Worm (Caenorhabditis elegans) whole organism, L2 larva: ENCODE data around the gene rps-14.

Experiments used
- C34F6.9 ChIP-seq: fragments of 150-350 bp; optimal IDR thresholded peaks from 2 replicates; lab custom pipeline; 2014; ENCODE audit warnings: missing biosample characterization, missing genetic modification characterization
- F13H6.1 ChIP-seq: sonication (generic microtip); optimal IDR thresholded peaks from 2 replicates; lab custom pipeline; 2016; ENCODE audit warnings: missing genetic modification characterization, missing compliant biosample characterization
- R02D3.7 ChIP-seq: fragments of 150-350 bp; optimal IDR thresholded peaks from 2 replicates; lab custom pipeline; 2014; ENCODE audit warnings: missing biosample characterization, missing genetic modification characterization
- Y55F3AM.14 ChIP-seq: fragments of 200-800 bp; sonication (Bioruptor generic); optimal IDR thresholded peaks from 2 replicates; lab custom pipeline; 2018; ENCODE audit warnings: mild to moderate bottlenecking, missing genetic modification characterization, missing compliant biosample characterization
- ZK546.5 ChIP-seq: sonication (generic microtip); optimal IDR thresholded peaks from 2 replicates; lab custom pipeline; 2017; ENCODE audit warnings: missing biosample characterization, missing genetic modification characterization
- alr-1 ChIP-seq: fragments of 150-350 bp; optimal IDR thresholded peaks from 2 replicates; lab custom pipeline; 2014; ENCODE audit warnings: missing biosample characterization, missing genetic modification characterization
- aly-2 ChIP-seq: fragments of 150-350 bp; optimal IDR thresholded peaks from 2 replicates; lab custom pipeline; 2014; ENCODE audit warnings: missing biosample characterization, missing genetic modification characterization
- ama-1 ChIP-seq: fragments of 150-350 bp; optimal IDR thresholded peaks from 2 replicates; lab custom pipeline; 2018; ENCODE audit warnings: inconsistent platforms
- blmp-1 ChIP-seq: sonication (generic microtip); optimal IDR thresholded peaks from 2 replicates; lab custom pipeline; 2017; ENCODE audit warnings: missing genetic modification characterization, mild to moderate bottlenecking, missing compliant biosample characterization, antibody characterized with exemption, moderate library complexity; ENCODE audit not compliant: insufficient read depth
- ceh-16 ChIP-seq: fragments of 150-350 bp; optimal IDR thresholded peaks from 2 replicates; lab custom pipeline; 2014; ENCODE audit warnings: missing biosample characterization, missing genetic modification characterization
- dmd-4 ChIP-seq: sonication (generic microtip); optimal IDR thresholded peaks from 2 replicates; lab custom pipeline; 2017; ENCODE audit warnings: missing biosample characterization, missing genetic modification characterization
- egl-27 ChIP-seq: sonication (generic microtip); optimal IDR thresholded peaks from 3 replicates; lab custom pipeline; 2017; ENCODE audit warnings: missing biosample characterization, missing genetic modification reagents, missing genetic modification characterization
- elt-1 ChIP-seq: fragments of 150-350 bp; optimal IDR thresholded peaks from 2 replicates; lab custom pipeline; 2014; ENCODE audit warnings: missing biosample characterization, missing genetic modification characterization
- elt-3 ChIP-seq: sonication (generic microtip); optimal IDR thresholded peaks from 2 replicates; lab custom pipeline; 2017; ENCODE audit warnings: missing biosample characterization, missing genetic modification characterization
- gmeb-1 ChIP-seq: fragments of 150-350 bp; optimal IDR thresholded peaks from 2 replicates; lab custom pipeline; 2014; ENCODE audit warnings: missing biosample characterization, missing genetic modification characterization
- lin-11 ChIP-seq: fragments of 150-350 bp; sonication (generic microtip); optimal IDR thresholded peaks from 2 replicates; lab custom pipeline; 2014; ENCODE audit warnings: missing biosample characterization, missing genetic modification characterization, inconsistent platforms, mixed read lengths
- lin-13 ChIP-seq: fragments of 150-350 bp; optimal IDR thresholded peaks from 2 replicates; lab custom pipeline; 2014; ENCODE audit warnings: missing biosample characterization, missing genetic modification reagents, missing genetic modification characterization
- lin-39 ChIP-seq: fragments of 150-350 bp; optimal IDR thresholded peaks from 2 replicates; lab custom pipeline; 2014; ENCODE audit warnings: missing biosample characterization, missing genetic modification reagents, missing genetic modification characterization
- lsy-2 ChIP-seq, 2 experiments: fragments of 150-350 bp in 1 of 2; sonication (generic microtip) in 1 of 2; optimal IDR thresholded peaks; 2 replicates each; lab custom pipeline; 2014 to 2017; ENCODE audit warnings: missing biosample characterization in 2 of 2, missing genetic modification characterization in 2 of 2
- mbf-1 ChIP-seq: sonication (generic microtip); optimal IDR thresholded peaks from 2 replicates; lab custom pipeline; 2017; ENCODE audit warnings: missing biosample characterization, missing genetic modification characterization
- mdl-1 ChIP-seq, 2 experiments: fragments of 150-350 bp in 1 of 2; sonication (generic microtip) in 1 of 2; optimal IDR thresholded peaks; 2 replicates each; lab custom pipeline; 2017; ENCODE audit warnings: missing biosample characterization in 2 of 2, missing genetic modification characterization in 2 of 2
- nhr-10 ChIP-seq: sonication (generic microtip); optimal IDR thresholded peaks from 2 replicates; lab custom pipeline; 2017; ENCODE audit warnings: missing biosample characterization, missing genetic modification characterization
- nhr-11 ChIP-seq: fragments of 150-350 bp; optimal IDR thresholded peaks from 2 replicates; lab custom pipeline; 2014; ENCODE audit warnings: missing biosample characterization, missing genetic modification characterization
- nhr-12 ChIP-seq: fragments of 150-350 bp; optimal IDR thresholded peaks from 2 replicates; lab custom pipeline; 2014; ENCODE audit warnings: missing biosample characterization, missing genetic modification characterization
- nhr-129 ChIP-seq: fragments of 150-350 bp; optimal IDR thresholded peaks from 2 replicates; lab custom pipeline; 2014; ENCODE audit warnings: missing biosample characterization, missing genetic modification characterization
- nhr-21 ChIP-seq: fragments of 150-350 bp; optimal IDR thresholded peaks from 2 replicates; lab custom pipeline; 2014; ENCODE audit warnings: missing biosample characterization, missing genetic modification characterization
- nhr-23 ChIP-seq: fragments of 150-350 bp; optimal IDR thresholded peaks from 2 replicates; lab custom pipeline; 2014; ENCODE audit warnings: missing biosample characterization, missing genetic modification reagents, missing genetic modification characterization
- nhr-237 ChIP-seq: fragments of 150-350 bp; optimal IDR thresholded peaks from 2 replicates; lab custom pipeline; 2014; ENCODE audit warnings: missing biosample characterization, missing genetic modification characterization
- nhr-77 ChIP-seq: fragments of 150-350 bp; optimal IDR thresholded peaks from 2 replicates; lab custom pipeline; 2014; ENCODE audit warnings: missing biosample characterization, missing genetic modification characterization
- peb-1 ChIP-seq: fragments of 150-350 bp; optimal IDR thresholded peaks from 2 replicates; lab custom pipeline; 2014; ENCODE audit warnings: missing biosample characterization, missing genetic modification characterization
- sem-4 ChIP-seq: fragments of 150-350 bp; optimal IDR thresholded peaks from 2 replicates; lab custom pipeline; 2014; ENCODE audit warnings: missing biosample characterization, missing genetic modification reagents, missing genetic modification characterization
- skn-1 ChIP-seq: sonication (generic microtip); optimal IDR thresholded peaks from 2 replicates; lab custom pipeline; 2017; ENCODE audit warnings: missing biosample characterization, missing genetic modification characterization
- sma-3 ChIP-seq: sonication (generic microtip); optimal IDR thresholded peaks from 2 replicates; lab custom pipeline; 2016; ENCODE audit warnings: missing genetic modification reagents, missing genetic modification characterization, missing compliant biosample characterization
- sma-9 ChIP-seq, 2 experiments: fragments of 150-350 bp in 1 of 2; sonication (generic microtip) in 1 of 2; optimal IDR thresholded peaks; 2 replicates each; lab custom pipeline; 2014 to 2016; ENCODE audit warnings: missing genetic modification characterization in 2 of 2, mild to moderate bottlenecking in 1 of 2, missing biosample characterization in 1 of 2, missing compliant biosample characterization in 1 of 2, missing genetic modification reagents in 1 of 2, moderate library complexity in 1 of 2
- unc-39 ChIP-seq: fragments of 150-350 bp; optimal IDR thresholded peaks from 2 replicates; lab custom pipeline; 2014; ENCODE audit warnings: missing biosample characterization, missing genetic modification characterization
- unc-55 ChIP-seq: fragments of 150-350 bp; sonication (generic microtip); optimal IDR thresholded peaks from 3 replicates; lab custom pipeline; 2014; ENCODE audit warnings: missing biosample characterization, missing genetic modification reagents, missing genetic modification characterization
- unc-62 ChIP-seq: fragments of 150-350 bp; optimal IDR thresholded peaks from 2 replicates; lab custom pipeline; 2014; ENCODE audit warnings: missing biosample characterization, missing genetic modification reagents, missing genetic modification characterization
- ztf-1 ChIP-seq: fragments of 200-800 bp; sonication (Bioruptor generic); conservative IDR thresholded peaks from 2 replicates; pipeline ENCODE4 v1.3.6; 2022; ENCODE audit warnings: missing genetic modification characterization, missing compliant biosample characterization
- ztf-4 ChIP-seq: fragments of 150-350 bp; optimal IDR thresholded peaks from 2 replicates; lab custom pipeline; 2014; ENCODE audit warnings: missing biosample characterization, missing genetic modification characterization

rps-14 gene

ce11 chrIII:7198838-7199237 is 19.4 kb upstream of the rps-14 start, which contains the start of gene pfd-5 (continued):
- peak; percentile 49 for TF ChIP-seq F13H6.1 (tag; lab: Kevin White, UChicago)
- TF ChIP-seq Y55F3AM.14 (GFP tag; lab: Kevin White, UChicago), result no peak
- no peak for TF ChIP-seq ztf-4
- TF ChIP-seq nhr-237 (tag; lab: Kevin White, UChicago), result no peak
- no peak for TF ChIP-seq ztf-1 (GFP tag; lab: Robert Waterston, UW)

- no peak for TF ChIP-seq lin-13 (GFP tag; lab: Kevin White, UChicago)
- TF ChIP-seq ama-1 (lab: Kevin White, UChicago), result peak; percentile 8
These were observed 18.6 kb upstream of the rps-14 start, which contains the start of gene exos-9 for ce11 chrIII:7197973-7198372. TSS of gene exos-9 (minus strand) at chrIII:7198073.

ce11 chrIII:7195325-7195724 is 15.9 kb upstream of the rps-14 start, which contains the start of gene F37C12.18:
TSS of gene F37C12.18 (minus strand) at chrIII:7195425.
- TF ChIP-seq nhr-12 (tag; lab: Kevin White, UChicago) (no peak), lsy-2 (tag; optimal IDR thresholded peaks at IDR 0.05; lab: Kevin White, UChicago) (no peak), egl-27 (tag; lab: Kevin White, UChicago) (no peak), nhr-77 (tag; lab: Kevin White, UChicago) (no peak), nhr-129 (tag; lab: Kevin White, UChicago) (no peak), unc-62 (GFP tag; lab: Kevin White, UChicago) (no peak), nhr-21 (tag; lab: Kevin White, UChicago) (no peak), sma-3 (GFP tag; lab: Kevin White, UChicago) (no peak), ama-1 (lab: Kevin White, UChicago) (no peak)

ce11 chrIII:7192942-7193665 is 13.7 kb upstream of the rps-14 start, which contains the start of gene mec-14:
TSS of gene mec-14 (minus strand) at chrIII:7192992.
- TF ChIP-seq unc-55 (GFP tag; lab: Kevin White, UChicago) (peak; percentile 68), C34F6.9 (tag; lab: Kevin White, UChicago) (no peak)

- no peak for TF ChIP-seq elt-1 (tag; lab: Kevin White, UChicago)
- TF ChIP-seq peb-1 (tag; lab: Kevin White, UChicago), result no peak
- peak; percentile 67 for TF ChIP-seq sma-9 (GFP tag; optimal IDR thresholded peaks at IDR 0.05; lab: Kevin White, UChicago)
- no peak for TF ChIP-seq sma-9 (tag; optimal IDR thresholded peaks at IDR 0.05; lab: Kevin White, UChicago)
- TF ChIP-seq nhr-129 (tag; lab: Kevin White, UChicago), result peak; percentile 70
- TF ChIP-seq unc-62 (GFP tag; lab: Kevin White, UChicago), result no peak
- no peak for TF ChIP-seq unc-39 (tag; lab: Kevin White, UChicago)
- no peak for TF ChIP-seq nhr-23 (tag; lab: Kevin White, UChicago)
- TF ChIP-seq skn-1 (tag; lab: Kevin White, UChicago), result no peak
- no peak for TF ChIP-seq nhr-11 (tag; lab: Kevin White, UChicago)
- TF ChIP-seq alr-1 (tag; lab: Kevin White, UChicago), result no peak
- TF ChIP-seq aly-2 (tag; lab: Kevin White, UChicago), result no peak
- peak; percentile 37 for TF ChIP-seq ceh-16 (tag; lab: Kevin White, UChicago)
- TF ChIP-seq nhr-12 (tag; lab: Kevin White, UChicago), result no peak
- TF ChIP-seq C34F6.9 (tag; lab: Kevin White, UChicago), result peak; percentile 87
- peak; percentile 85 for TF ChIP-seq R02D3.7 (tag; lab: Kevin White, UChicago)
- TF ChIP-seq mbf-1 (tag; lab: Kevin White, UChicago), result no peak
- peak; percentile 80 for TF ChIP-seq lin-11 (tag; lab: Kevin White, UChicago)
- peak; percentile 58 for TF ChIP-seq F13H6.1 (tag; lab: Kevin White, UChicago)
- TF ChIP-seq nhr-77 (tag; lab: Kevin White, UChicago), result peak; percentile 46
- no peak for TF ChIP-seq dmd-4 (tag; lab: Kevin White, UChicago)
- TF ChIP-seq lsy-2 (tag; optimal IDR thresholded peaks at IDR 0.05; lab: Kevin White, UChicago), result peak; percentile 84 to 93
- no peak for TF ChIP-seq nhr-10 (tag; lab: Kevin White, UChicago)
- no peak for TF ChIP-seq ama-1 (lab: Kevin White, UChicago)
- peak; percentile 91 for TF ChIP-seq lin-13 (GFP tag; lab: Kevin White, UChicago)
- TF ChIP-seq mdl-1 (tag; optimal IDR thresholded peaks at IDR 0.05; lab: Kevin White, UChicago), result peak in 1 of 2 experiments; percentile 17
- TF ChIP-seq lin-39 (tag; lab: Kevin White, UChicago), result no peak
- peak; percentile 73 for TF ChIP-seq egl-27 (tag; lab: Kevin White, UChicago)
- peak; percentile 57 for TF ChIP-seq nhr-21 (tag; lab: Kevin White, UChicago)
- peak; percentile 46 for TF ChIP-seq sem-4 (tag; lab: Kevin White, UChicago)
- TF ChIP-seq ztf-4, result no peak
- TF ChIP-seq gmeb-1 (tag; lab: Kevin White, UChicago), result peak; percentile 82
- TF ChIP-seq ZK546.5 (tag; lab: Kevin White, UChicago), result peak; percentile 74
- no peak for TF ChIP-seq Y55F3AM.14 (GFP tag; lab: Kevin White, UChicago)
- no peak for TF ChIP-seq ztf-1 (GFP tag; lab: Robert Waterston, UW)
- no peak for TF ChIP-seq nhr-237 (tag; lab: Kevin White, UChicago)
- TF ChIP-seq blmp-1, result peak; percentile 43
- no peak for TF ChIP-seq elt-3
- peak; percentile 84 for TF ChIP-seq sma-3 (GFP tag; lab: Kevin White, UChicago)
These were observed 10.3 kb upstream of the rps-14 start, which contains the start of gene rps-21 for ce11 chrIII:7189581-7190128. TSS of gene rps-21 (minus strand) at chrIII:7189631.
